Worm (Caenorhabditis elegans) whole organism, L4/young adult: Measurements from ENCODE around the gene clec-199.
"Not testable (repeated sequence)": the region's sequence is repeated elsewhere in the genome, so short reads cannot be mapped to it uniquely, and the experiment has no call there.

Experiments used
- W03F9.2 ChIP-seq: fragments of 150-350 bp; optimal IDR thresholded peaks from 2 replicates; lab custom pipeline; 2014; ENCODE audit warnings: missing biosample characterization, missing genetic modification characterization
- dao-5 ChIP-seq: sonication (generic microtip); optimal IDR thresholded peaks from 2 replicates; lab custom pipeline; 2016; ENCODE audit warnings: missing genotype, missing genetic modification characterization, moderate library complexity, missing compliant biosample characterization
- him-1 ChIP-seq: sonication (generic microtip); optimal IDR thresholded peaks from 2 replicates; lab custom pipeline; 2016; ENCODE audit warnings: missing genotype, missing genetic modification reagents, missing genetic modification characterization, missing compliant biosample characterization

Gene clec-199

ce11 chrIV:17351586-17351985 is at the start of gene clec-199:
clec-199 (plus strand) TSS chrIV:17351886.
- TF ChIP-seq dao-5 (tag; lab: Kevin White, UChicago) (no peak), W03F9.2 (tag; lab: Kevin White, UChicago) (no peak), him-1 (tag; lab: Kevin White, UChicago) (no peak)

- TF ChIP-seq W03F9.2 (tag; lab: Kevin White, UChicago) (no peak), dao-5 (tag; lab: Kevin White, UChicago) (no peak), him-1 (tag; lab: Kevin White, UChicago) (no peak)
These were observed 49.8 kb upstream of the clec-199 start, which contains the start of gene ifta-2 for ce11 chrIV:17301933-17302332. ifta-2 (minus strand) TSS chrIV:17302033.

ce11 chrIV:17307223-17307622 is 44.5 kb upstream of the clec-199 start, which contains the start of gene T28F3.8:
T28F3.8 (minus strand) TSS chrIV:17307323.
- not testable (repeated sequence) for TF ChIP-seq him-1, W03F9.2, dao-5 (tag; lab: Kevin White, UChicago)

ce11 chrIV:17308211-17308610 is 43.5 kb upstream of the clec-199 start, which contains the start of gene T28F3.9:
T28F3.9 (plus strand) TSS chrIV:17308511.
- no peak for TF ChIP-seq him-1 (tag; lab: Kevin White, UChicago)
- TF ChIP-seq dao-5 (tag; lab: Kevin White, UChicago), result no peak
- TF ChIP-seq W03F9.2 (tag; lab: Kevin White, UChicago), result no peak

- TF ChIP-seq him-1 (tag; lab: Kevin White, UChicago) (no peak), dao-5 (tag; lab: Kevin White, UChicago) (no peak), W03F9.2 (tag; lab: Kevin White, UChicago) (no peak)
These were observed 39.8 kb upstream of the clec-199 start, which contains the start of gene snf-9 for ce11 chrIV:17311842-17312241. snf-9 (plus strand) TSS chrIV:17312142.

- no peak for TF ChIP-seq dao-5 (tag; lab: Kevin White, UChicago)
- TF ChIP-seq him-1 (tag; lab: Kevin White, UChicago), result no peak
These were observed 35.3 kb upstream of the clec-199 start, which contains the start of gene C49C3.20 for ce11 chrIV:17316398-17316797. C49C3.20 (minus strand) TSS chrIV:17316498.

- TF ChIP-seq him-1 (tag; lab: Kevin White, UChicago) (no peak), W03F9.2 (tag; lab: Kevin White, UChicago) (no peak), dao-5 (tag; lab: Kevin White, UChicago) (no peak)
These were observed 31.2 kb upstream of the clec-199 start, which contains the start of gene C49C3.4 for ce11 chrIV:17320445-17320844. C49C3.4 (plus strand) TSS chrIV:17320795.

ce11 chrIV:17328834-17329233 is 22.9 kb upstream of the clec-199 start, which contains the start of gene ceh-88:
ceh-88 (plus strand) TSS chrIV:17329188.
- TF ChIP-seq him-1 (tag; lab: Kevin White, UChicago), result no peak

ce11 chrIV:17331100-17331577 is 20.5 kb upstream of the clec-199 start, which contains the start of gene C49C3.6:
C49C3.6 (plus strand) TSS chrIV:17331527.
- TF ChIP-seq dao-5 (tag; lab: Kevin White, UChicago) (no peak), him-1 (tag; lab: Kevin White, UChicago) (no peak), W03F9.2 (tag; lab: Kevin White, UChicago) (no peak)

- no peak for TF ChIP-seq dao-5 (tag; lab: Kevin White, UChicago)
- no peak for TF ChIP-seq him-1 (tag; lab: Kevin White, UChicago)
- no peak for TF ChIP-seq W03F9.2 (tag; lab: Kevin White, UChicago)
These were observed 19.4 kb upstream of the clec-199 start, which contains the start of gene C49C3.7 for ce11 chrIV:17332261-17332660. C49C3.7 (plus strand) TSS chrIV:17332561.

ce11 chrIV:17333542-17334281 is 18.0 kb upstream of the clec-199 start, which contains the start of gene C49C3.15:
C49C3.15 (plus strand) TSS chrIV:17334231.
- TF ChIP-seq W03F9.2 (tag; lab: Kevin White, UChicago), result no peak
- TF ChIP-seq dao-5 (tag; lab: Kevin White, UChicago), result no peak
- TF ChIP-seq him-1 (tag; lab: Kevin White, UChicago), result no peak

- TF ChIP-seq W03F9.2 (tag; lab: Kevin White, UChicago), result no peak
- TF ChIP-seq dao-5 (tag; lab: Kevin White, UChicago), result no peak
- TF ChIP-seq him-1 (tag; lab: Kevin White, UChicago), result no peak
These were observed 16.7 kb upstream of the clec-199 start, which contains the start of gene C49C3.8 for ce11 chrIV:17335031-17335430. C49C3.8 (plus strand) TSS chrIV:17335203.

- TF ChIP-seq him-1 (tag; lab: Kevin White, UChicago) (no peak), W03F9.2 (tag; lab: Kevin White, UChicago) (no peak), dao-5 (tag; lab: Kevin White, UChicago) (no peak)
These were observed 12.7 kb upstream of the clec-199 start, which contains the start of gene C49C3.10 for ce11 chrIV:17338920-17339510. C49C3.10 (minus strand) TSS chrIV:17338970.
